Fruit fly (Drosophila melanogaster) whole organism, embryonic: ENCODE measurements around the gene Tpr2.

Experiments
- ATbp ChIP-seq: fragments of 200-800 bp; sonication (Bioruptor generic); optimal IDR thresholded peaks from 2 replicates; lab custom pipeline; 2017; ENCODE audit warnings: missing biosample characterization, mild to moderate bottlenecking, missing genetic modification characterization, missing genetic modification reagents
- B-H2 ChIP-seq: fragments of 200-800 bp; sonication (Bioruptor generic); optimal IDR thresholded peaks from 2 replicates; lab custom pipeline; 2018; ENCODE audit warnings: missing biosample characterization, mild to moderate bottlenecking, missing genetic modification characterization
- CG12071 ChIP-seq: fragments of 200-800 bp; sonication (Bioruptor generic); optimal IDR thresholded peaks from 3 replicates; lab custom pipeline; 2018; ENCODE audit warnings: missing biosample characterization, mild to moderate bottlenecking, missing genetic modification characterization
- CG13894 ChIP-seq: fragments of 200-800 bp; sonication (Bioruptor generic); optimal IDR thresholded peaks from 3 replicates; lab custom pipeline; 2018; ENCODE audit warnings: missing biosample characterization, mild to moderate bottlenecking, missing genetic modification characterization, moderate library complexity
- CG14441 ChIP-seq: fragments of 200-800 bp; sonication (Bioruptor generic); IDR thresholded peaks from 2 replicates; pipeline ENCODE4 v1.3.6; 2022; ENCODE audit warnings: missing biosample characterization, missing genetic modification characterization
- CG17359 ChIP-seq: fragments of 200-800 bp; sonication (Bioruptor generic); optimal IDR thresholded peaks from 3 replicates; lab custom pipeline; 2018; ENCODE audit warnings: missing biosample characterization, mild to moderate bottlenecking, missing genetic modification characterization, moderate library complexity
- CG17802 ChIP-seq: fragments of 200-800 bp; sonication (Bioruptor generic); optimal IDR thresholded peaks from 2 replicates; lab custom pipeline; 2018; ENCODE audit warnings: missing biosample characterization, mild to moderate bottlenecking, missing genetic modification characterization, moderate library complexity
- CG3163 ChIP-seq: fragments of 200-800 bp; sonication (Bioruptor generic); optimal IDR thresholded peaks from 3 replicates; lab custom pipeline; 2016; ENCODE audit warnings: missing biosample characterization, missing genetic modification characterization
- CG4282 ChIP-seq: fragments of 200-800 bp; sonication (Bioruptor generic); optimal IDR thresholded peaks from 2 replicates; lab custom pipeline; 2016; ENCODE audit warnings: missing biosample characterization, missing genetic modification characterization
- CG4854 ChIP-seq: fragments of 200-800 bp; sonication (Bioruptor generic); optimal IDR thresholded peaks from 2 replicates; lab custom pipeline; 2016; ENCODE audit warnings: missing biosample characterization, missing genetic modification characterization, inconsistent platforms
- CG5953 ChIP-seq: fragments of 200-800 bp; sonication (Bioruptor generic); IDR thresholded peaks from 2 replicates; pipeline ENCODE4 v1.3.6; 2022; ENCODE audit warnings: missing biosample characterization, missing genetic modification characterization
- CG6175 ChIP-seq: fragments of 200-800 bp; sonication (Bioruptor generic); IDR thresholded peaks from 3 replicates; pipeline ENCODE4 v1.3.6; 2022; ENCODE audit warnings: missing biosample characterization, missing genetic modification characterization
- CG7357 ChIP-seq: fragments of 200-800 bp; sonication (Bioruptor generic); IDR thresholded peaks from 3 replicates; pipeline ENCODE4 v1.3.6; 2022; ENCODE audit warnings: missing biosample characterization, missing genetic modification characterization
- CHES-1-like ChIP-seq: fragments of 200-800 bp; sonication (Bioruptor generic); optimal IDR thresholded peaks from 2 replicates; lab custom pipeline; 2016; ENCODE audit warnings: missing biosample characterization, missing genetic modification characterization
- Dad ChIP-seq: fragments of 200-800 bp; sonication (Bioruptor generic); optimal IDR thresholded peaks from 3 replicates; lab custom pipeline; 2016; ENCODE audit warnings: missing biosample characterization, missing genetic modification characterization
- Doc3 ChIP-seq: fragments of 200-800 bp; sonication (Bioruptor generic); IDR thresholded peaks from 3 replicates; pipeline ENCODE4 v1.3.6; 2022; ENCODE audit warnings: missing biosample characterization, missing genetic modification characterization; ENCODE audit not compliant: partially characterized antibody
- Fer2 ChIP-seq: fragments of 200-800 bp; sonication (Bioruptor generic); optimal IDR thresholded peaks from 2 replicates; lab custom pipeline; 2018; ENCODE audit warnings: missing biosample characterization, mild to moderate bottlenecking, missing genetic modification characterization, moderate library complexity
- Gsc ChIP-seq: fragments of 200-800 bp; sonication (Bioruptor generic); IDR thresholded peaks from 2 replicates; pipeline ENCODE4 v1.3.6; 2022; ENCODE audit warnings: missing biosample characterization, missing genetic modification characterization
- Hsf ChIP-seq: fragments of 200-800 bp; sonication (Bioruptor generic); optimal IDR thresholded peaks from 3 replicates; lab custom pipeline; 2016; ENCODE audit warnings: missing biosample characterization, missing genetic modification characterization
- Jarid2 ChIP-seq: fragments of 200-800 bp; sonication (Bioruptor generic); optimal IDR thresholded peaks from 3 replicates; lab custom pipeline; 2017; ENCODE audit warnings: mild to moderate bottlenecking, missing biosample characterization, missing genetic modification reagents, missing genetic modification characterization
- Lpt ChIP-seq: fragments of >200 bp; optimal IDR thresholded peaks from 2 replicates; lab custom pipeline; 2018; ENCODE audit warnings: missing biosample characterization, missing genetic modification characterization
- Sry-β ChIP-seq: fragments of 200-800 bp; sonication (Bioruptor generic); optimal IDR thresholded peaks from 2 replicates; lab custom pipeline; 2018; ENCODE audit warnings: missing biosample characterization, mild to moderate bottlenecking, missing genetic modification characterization, moderate library complexity
- Tbp ChIP-seq: fragments of >200 bp; optimal IDR thresholded peaks from 2 replicates; lab custom pipeline; 2018; ENCODE audit warnings: missing biosample characterization, missing genetic modification characterization
- Trl ChIP-seq, 3 experiments: fragments of >200 bp in 2 of 3; fragments of 200-800 bp in 1 of 3; sonication (Bioruptor generic) in 1 of 3; optimal IDR thresholded peaks; 2 replicates in 1 of 3; 3 replicates in 2 of 3; lab custom pipeline; 2016 to 2017; ENCODE audit warnings: missing biosample characterization in 1 of 3, missing genetic modification characterization in 1 of 3
- Vsx1 ChIP-seq: fragments of 200-800 bp; sonication (Bioruptor generic); optimal IDR thresholded peaks from 2 replicates; lab custom pipeline; 2017; ENCODE audit warnings: missing biosample characterization, mild to moderate bottlenecking, missing genetic modification characterization, missing genetic modification reagents
- Xbp1 ChIP-seq: fragments of 200-800 bp; sonication (Bioruptor generic); optimal IDR thresholded peaks from 3 replicates; lab custom pipeline; 2016; ENCODE audit warnings: missing biosample characterization, mild to moderate bottlenecking, missing genetic modification characterization
- YL-1 ChIP-seq: fragments of 200-800 bp; sonication (Bioruptor generic); optimal IDR thresholded peaks from 3 replicates; lab custom pipeline; 2017; ENCODE audit warnings: missing biosample characterization, mild to moderate bottlenecking, missing genetic modification characterization
- ab ChIP-seq: fragments of 200-800 bp; sonication (Bioruptor generic); optimal IDR thresholded peaks from 2 replicates; lab custom pipeline; 2016; ENCODE audit warnings: missing biosample characterization, missing genetic modification characterization
- ash1 ChIP-seq: fragments of 200-800 bp; sonication (Bioruptor generic); optimal IDR thresholded peaks from 2 replicates; lab custom pipeline; 2018; ENCODE audit warnings: missing biosample characterization, mild to moderate bottlenecking, missing genetic modification characterization
- bab2 ChIP-seq: fragments of 200-800 bp; sonication (Bioruptor generic); optimal IDR thresholded peaks from 2 replicates; lab custom pipeline; 2016; ENCODE audit warnings: missing biosample characterization, missing genetic modification characterization
- bowl ChIP-seq: fragments of 200-800 bp; sonication (Bioruptor generic); IDR thresholded peaks from 2 replicates; pipeline ENCODE4 v1.3.6; 2022; ENCODE audit warnings: missing biosample characterization, missing genetic modification characterization
- cato ChIP-seq: fragments of 200-800 bp; sonication (Bioruptor generic); optimal IDR thresholded peaks from 2 replicates; lab custom pipeline; 2016; ENCODE audit warnings: missing biosample characterization, missing genetic modification characterization, borderline replicate concordance
- chif ChIP-seq, 2 experiments: fragments of 200-800 bp; sonication (Bioruptor generic); optimal IDR thresholded peaks; 3 replicates each; lab custom pipeline; 2016; ENCODE audit warnings: missing biosample characterization in 2 of 2, missing genetic modification characterization in 2 of 2
- chn ChIP-seq: fragments of 200-800 bp; sonication (Bioruptor generic); optimal IDR thresholded peaks from 2 replicates; lab custom pipeline; 2016; ENCODE audit warnings: missing biosample characterization, missing genetic modification characterization
- crol ChIP-seq: fragments of 200-800 bp; sonication (Bioruptor generic); IDR thresholded peaks from 2 replicates; pipeline ENCODE4 v1.3.6; 2022; ENCODE audit warnings: missing biosample characterization, missing genetic modification characterization
- dimm ChIP-seq: fragments of 200-800 bp; sonication (Bioruptor generic); IDR thresholded peaks from 2 replicates; pipeline ENCODE4 v1.3.6; 2022; ENCODE audit warnings: missing biosample characterization, missing genetic modification characterization
- dmrt11E ChIP-seq: fragments of 200-800 bp; sonication (Bioruptor generic); optimal IDR thresholded peaks from 3 replicates; lab custom pipeline; 2018; ENCODE audit warnings: missing biosample characterization, mild to moderate bottlenecking, missing genetic modification characterization, moderate library complexity
- ewg ChIP-seq: fragments of 200-800 bp; sonication (Bioruptor generic); optimal IDR thresholded peaks from 3 replicates; lab custom pipeline; 2017; ENCODE audit warnings: mild to moderate bottlenecking, missing biosample characterization, missing genetic modification reagents, missing genetic modification characterization
- mam ChIP-seq: fragments of 200-800 bp; sonication (Bioruptor generic); optimal IDR thresholded peaks from 3 replicates; lab custom pipeline; 2016; ENCODE audit warnings: missing biosample characterization, missing genetic modification characterization
- nau ChIP-seq: fragments of 200-800 bp; sonication (Bioruptor generic); optimal IDR thresholded peaks from 3 replicates; lab custom pipeline; 2017; ENCODE audit warnings: missing biosample characterization, mild to moderate bottlenecking, missing genetic modification characterization, missing genetic modification reagents
- phol ChIP-seq: fragments of 200-800 bp; sonication (Bioruptor generic); optimal IDR thresholded peaks from 3 replicates; lab custom pipeline; 2018; ENCODE audit warnings: missing biosample characterization, mild to moderate bottlenecking, missing genetic modification characterization, moderate library complexity
- sim ChIP-seq: fragments of 200-800 bp; sonication (Bioruptor generic); IDR thresholded peaks from 2 replicates; pipeline ENCODE4 v1.3.6; 2022; ENCODE audit warnings: missing biosample characterization, missing genetic modification characterization
- slbo ChIP-seq: fragments of 200-800 bp; sonication (Bioruptor generic); IDR thresholded peaks from 2 replicates; pipeline ENCODE4 v1.3.6; 2022; ENCODE audit warnings: missing biosample characterization, missing genetic modification characterization
- so ChIP-seq: fragments of 200-800 bp; sonication (Bioruptor generic); IDR thresholded peaks from 3 replicates; pipeline ENCODE4 v1.3.6; 2022; ENCODE audit warnings: missing biosample characterization, missing genetic modification characterization
- sr ChIP-seq: fragments of 200-800 bp; sonication (Bioruptor generic); IDR thresholded peaks from 3 replicates; pipeline ENCODE4 v1.3.6; 2022; ENCODE audit warnings: missing biosample characterization, missing genetic modification characterization
- tll ChIP-seq, 2 experiments: fragments of 200-800 bp in 1 of 2; fragments of >200 bp in 1 of 2; sonication (Bioruptor generic) in 1 of 2; optimal IDR thresholded peaks; 2 replicates each; lab custom pipeline; 2017 to 2019; ENCODE audit warnings: missing biosample characterization in 2 of 2, missing genetic modification characterization in 2 of 2, mild to moderate bottlenecking in 1 of 2, moderate library complexity in 1 of 2
- tna ChIP-seq: fragments of 200-800 bp; sonication (Bioruptor generic); IDR thresholded peaks from 2 replicates; pipeline ENCODE4 v1.3.6; 2022; ENCODE audit warnings: missing biosample characterization, missing genetic modification characterization; ENCODE audit not compliant: partially characterized antibody
- vvl ChIP-seq: fragments of 200-800 bp; sonication (Bioruptor generic); IDR thresholded peaks from 2 replicates; pipeline ENCODE4 v1.3.6; 2022; ENCODE audit warnings: missing biosample characterization, missing genetic modification characterization
- zfh1 ChIP-seq: fragments of 200-800 bp; sonication (Bioruptor generic); IDR thresholded peaks from 3 replicates; pipeline ENCODE4 v1.3.6; 2022; ENCODE audit warnings: missing biosample characterization, missing genetic modification characterization

Tpr2 gene

DNA sequence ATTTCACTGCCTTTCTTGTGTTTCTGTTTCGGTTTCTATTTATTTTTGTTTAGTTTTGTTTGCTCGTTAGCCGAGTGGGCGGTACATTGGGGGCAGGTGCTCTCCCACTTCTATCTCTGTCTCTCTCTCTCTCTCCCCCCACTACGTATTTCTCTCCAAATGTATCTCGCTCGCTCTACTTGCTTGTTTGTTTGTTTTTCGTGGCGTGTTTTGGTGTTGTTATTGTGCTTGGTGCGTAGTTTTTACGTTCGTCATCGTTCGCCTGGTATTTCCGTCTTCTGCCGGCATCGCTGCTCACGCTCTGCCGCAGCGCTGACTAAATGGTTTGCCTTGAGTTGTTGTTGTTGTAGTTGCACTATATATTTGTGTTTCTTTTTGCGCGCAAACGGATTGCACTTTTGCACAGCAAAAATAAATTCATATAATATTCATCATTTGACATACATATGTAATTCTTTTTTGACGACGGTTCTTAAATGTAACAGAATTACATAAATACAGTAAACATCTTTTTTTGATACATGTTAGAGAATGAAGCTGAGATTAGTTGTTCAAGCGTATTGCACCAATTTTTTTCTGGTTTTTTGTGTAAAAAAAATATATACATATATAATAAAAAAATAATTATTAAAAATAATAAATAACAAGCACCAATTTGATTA is 43.0 kb downstream of the Tpr2 start (continued):
- peak; percentile 34; the same call in 1 of the 3 replicates for TF ChIP-seq zfh1
- no peak for TF ChIP-seq Fer2 (tag; lab: Kevin White, UChicago)
- peak; percentile 34 for TF ChIP-seq ewg (GFP tag; lab: Kevin White, UChicago)
- TF ChIP-seq so (GFP tag; lab: Robert Waterston, UW), result 0 out of 3 replicates have a peak, but pooled peaks have one; percentile 35
- TF ChIP-seq mam, result no peak
- no peak for TF ChIP-seq CG7357
- no peak for TF ChIP-seq Lpt (GFP tag; lab: Kevin White, UChicago)
- no peak for TF ChIP-seq CG5953 (GFP tag; lab: Robert Waterston, UW)
- no peak for TF ChIP-seq slbo
- no peak for TF ChIP-seq dmrt11E
- no peak for TF ChIP-seq Dad (GFP tag; lab: Kevin White, UChicago)
- TF ChIP-seq Doc3 (GFP tag; lab: Robert Waterston, UW), result no peak
- TF ChIP-seq CG4282 (GFP tag; lab: Kevin White, UChicago), result no peak
- TF ChIP-seq tna (GFP tag; lab: Robert Waterston, UW), result no peak; the same call in 1 of the 2 replicates
- peak; percentile 60 for TF ChIP-seq vvl (GFP tag; lab: Robert Waterston, UW)
- TF ChIP-seq ash1 (GFP tag; lab: Kevin White, UChicago), result no peak
- no peak for TF ChIP-seq cato (GFP tag; lab: Kevin White, UChicago)
- TF ChIP-seq bab2 (GFP tag; lab: Kevin White, UChicago), result peak; percentile 20
- no peak for TF ChIP-seq sim (GFP tag; lab: Robert Waterston, UW)
- TF ChIP-seq ab, result no peak
- no peak for TF ChIP-seq B-H2 (GFP tag; lab: Kevin White, UChicago)
- no peak for TF ChIP-seq CG17359 (tag; lab: Kevin White, UChicago)
- TF ChIP-seq tll (GFP tag; optimal IDR thresholded peaks at IDR 0.05; lab: Kevin White, UChicago), result no peak
- TF ChIP-seq crol (GFP tag; lab: Robert Waterston, UW), result peak; percentile 86
- TF ChIP-seq CG13894 (tag; lab: Kevin White, UChicago), result no peak
- peak; percentile 3 for TF ChIP-seq Hsf (GFP tag; lab: Kevin White, UChicago)
- TF ChIP-seq Vsx1, result peak; percentile 68
- TF ChIP-seq nau (GFP tag; lab: Kevin White, UChicago), result peak; percentile 76
- no peak for TF ChIP-seq CG17802 (tag; lab: Kevin White, UChicago)
- peak; percentile 37 for TF ChIP-seq Jarid2
- peak; percentile 56 for TF ChIP-seq CG3163 (GFP tag; lab: Kevin White, UChicago)
- peak; percentile 73 for TF ChIP-seq ATbp (GFP tag; lab: Kevin White, UChicago)
- TF ChIP-seq YL-1 (GFP tag; lab: Kevin White, UChicago), result no peak
- no peak for TF ChIP-seq Sry-β (GFP tag; lab: Kevin White, UChicago)
- peak; percentile 74 for TF ChIP-seq chn
- TF ChIP-seq chif (GFP tag; optimal IDR thresholded peaks at IDR 0.05; lab: Kevin White, UChicago), result no peak
- peak; percentile 99 for TF ChIP-seq sr (GFP tag; lab: Robert Waterston, UW)
- TF ChIP-seq dimm (GFP tag; lab: Robert Waterston, UW), result no peak
- TF ChIP-seq Gsc (GFP tag; lab: Robert Waterston, UW), result no peak
- no peak for TF ChIP-seq phol (tag; lab: Kevin White, UChicago)
- TF ChIP-seq CG14441, result peak; percentile 41; the same call in 1 of the 2 replicates
- peak; percentile 19 for TF ChIP-seq CHES-1-like (GFP tag; lab: Kevin White, UChicago)
- TF ChIP-seq bowl (GFP tag; lab: Robert Waterston, UW), result no peak
- TF ChIP-seq Trl (optimal IDR thresholded peaks at IDR 0.05; lab: Kevin White, UChicago), result peak; percentile 77 to 91
- TF ChIP-seq Trl (GFP tag; optimal IDR thresholded peaks at IDR 0.05; lab: Kevin White, UChicago), result peak; percentile 21
- peak; percentile 84 for TF ChIP-seq CG12071 (GFP tag; lab: Kevin White, UChicago)
- TF ChIP-seq Tbp (GFP tag; lab: Kevin White, UChicago), result no peak
- no peak for TF ChIP-seq Xbp1 (GFP tag; lab: Kevin White, UChicago)
- peak; percentile 3 for TF ChIP-seq CG4854 (GFP tag; lab: Kevin White, UChicago)
- TF ChIP-seq CG6175 (GFP tag; lab: Robert Waterston, UW), result peak; percentile 55; the same call in 1 of the 3 replicates
